Worm (Caenorhabditis elegans): ENCODE results near the gene dgk-1.
A peak's percentile ranks its signal among the peaks of the same experiment; 100 is the strongest.

dgk-1 gene

ce11 chrX:1010627-1011452, 19.6 kb upstream of the dgk-1 start (continued):
- TF ChIP-seq ZK337.2 (GFP tag; IDR thresholded peaks at IDR 0.05), result 0 out of 2 replicates have a peak, but pooled peaks have one; percentile 11
- peak; percentile 68 for TF ChIP-seq egl-43 (GFP tag; IDR thresholded peaks at IDR 0.05)
- TF ChIP-seq snpc-1.2 (GFP tag; IDR thresholded peaks at IDR 0.05), result peak; percentile 55
- 0 out of 2 replicates have a peak, but pooled peaks have one; percentile 38 for TF ChIP-seq saeg-2 (GFP tag; IDR thresholded peaks at IDR 0.05)
- TF ChIP-seq snpc-4 (tag; optimal IDR thresholded peaks at IDR 0.05), result no peak
- TF ChIP-seq mxl-2 (GFP tag; conservative IDR thresholded peaks at IDR 0.05), result peak; percentile 26; the same call in 1 of the 2 replicates
- TF ChIP-seq arid-1 (GFP tag; conservative IDR thresholded peaks at IDR 0.05), result peak; percentile 47; the same call in 1 of the 2 replicates
- TF ChIP-seq nhr-25 (tag; optimal IDR thresholded peaks at IDR 0.05; ENCODE audit: borderline replicate concordance, insufficient read depth), result no peak
- no peak for TF ChIP-seq ztf-11 (tag; optimal IDR thresholded peaks at IDR 0.05)
- TF ChIP-seq ztf-7 (tag; optimal IDR thresholded peaks at IDR 0.05), result peak; percentile 51
- TF ChIP-seq nhr-6 (tag; optimal IDR thresholded peaks at IDR 0.05), result peak; percentile 65
- TF ChIP-seq F37D6.2 (tag; optimal IDR thresholded peaks at IDR 0.05), result no peak
- TF ChIP-seq spr-3 (GFP tag; optimal IDR thresholded peaks at IDR 0.05), result peak; percentile 15
- no peak for TF ChIP-seq dpl-1 (GFP tag; optimal IDR thresholded peaks at IDR 0.05)
- TF ChIP-seq lin-39 (tag; optimal IDR thresholded peaks at IDR 0.05), result no peak
- no peak for TF ChIP-seq ceh-28 (tag; optimal IDR thresholded peaks at IDR 0.05)
- TF ChIP-seq vab-7 (GFP tag; IDR thresholded peaks at IDR 0.05), result no peak
- TF ChIP-seq spr-1 (tag; optimal IDR thresholded peaks at IDR 0.05), result peak; percentile 26
- no peak for TF ChIP-seq zip-11 (GFP tag; IDR thresholded peaks at IDR 0.05)
- TF ChIP-seq unc-130 (GFP tag; optimal IDR thresholded peaks at IDR 0.05), result no peak
- peak; percentile 64; the same call in 1 of the 2 replicates for TF ChIP-seq pha-4 (GFP tag; IDR thresholded peaks at IDR 0.05)
- TF ChIP-seq pha-4 (tag; optimal IDR thresholded peaks at IDR 0.05), result no peak
- TF ChIP-seq madf-9 (GFP tag; conservative IDR thresholded peaks at IDR 0.05), result peak; percentile 40; the same call in 1 of the 2 replicates
- no peak for TF ChIP-seq ceh-62 (tag; optimal IDR thresholded peaks at IDR 0.05)
- TF ChIP-seq aly-2 (tag; optimal IDR thresholded peaks at IDR 0.05), result no peak
- TF ChIP-seq nhr-77 (tag; optimal IDR thresholded peaks at IDR 0.05), result peak; percentile 70
- TF ChIP-seq zfp-3 (GFP tag; conservative IDR thresholded peaks at IDR 0.05), result peak; percentile 64; the same call in 1 of the 2 replicates
- TF ChIP-seq pqm-1 (tag; optimal IDR thresholded peaks at IDR 0.05), result peak; percentile 85
- TF ChIP-seq mdt-29 (GFP tag; IDR thresholded peaks at IDR 0.05), result peak; percentile 42; the same call in 1 of the 2 replicates
- no peak for TF ChIP-seq lin-29 (GFP tag; IDR thresholded peaks at IDR 0.05)
- TF ChIP-seq Y75B8A.6 (GFP tag; IDR thresholded peaks at IDR 0.05), result no peak
- no peak for TF ChIP-seq F26F4.8 (GFP tag; conservative IDR thresholded peaks at IDR 0.05)
- no peak for TF ChIP-seq fkh-10 (GFP tag; optimal IDR thresholded peaks at IDR 0.05)
- TF ChIP-seq tag-97 (GFP tag; IDR thresholded peaks at IDR 0.05), result no peak
- no peak for TF ChIP-seq attf-4 (tag; optimal IDR thresholded peaks at IDR 0.05)

- no peak for TF ChIP-seq ZK546.5 (tag; optimal IDR thresholded peaks at IDR 0.05)
- TF ChIP-seq nhr-48 (tag; optimal IDR thresholded peaks at IDR 0.05), result peak; percentile 3
- TF ChIP-seq nhr-28 (tag; optimal IDR thresholded peaks at IDR 0.05), result no peak
- TF ChIP-seq hlh-11 (tag; optimal IDR thresholded peaks at IDR 0.05), result peak; percentile 45
- no peak for TF ChIP-seq lin-13 (GFP tag; optimal IDR thresholded peaks at IDR 0.05)
- TF ChIP-seq madf-5 (GFP tag; IDR thresholded peaks at IDR 0.05), result no peak
- TF ChIP-seq F10B5.3 (tag; optimal IDR thresholded peaks at IDR 0.05), result no peak
- peak in 1 of 2 experiments; percentile 72 for TF ChIP-seq unc-62 (GFP tag; optimal IDR thresholded peaks at IDR 0.05 in 1 of 2)
- TF ChIP-seq unc-62 (tag; optimal IDR thresholded peaks at IDR 0.05), result no peak
- TF ChIP-seq hlh-30 (tag; optimal IDR thresholded peaks at IDR 0.05; ENCODE audit: insufficient read depth), result peak; percentile 59
- no peak for TF ChIP-seq lin-38 (GFP tag; IDR thresholded peaks at IDR 0.05)
- peak; percentile 65 for TF ChIP-seq dmd-6 (GFP tag; IDR thresholded peaks at IDR 0.05)
Observed at ce11 chrX:1009512-1009911, 18.3 kb upstream of the dgk-1 start.

Measured in whole organism, L4 larva.